Fruit fly (Drosophila melanogaster) whole organism, embryonic: Measurements from ENCODE around the gene Drsl5.

Source experiments
- BEAF-32 ChIP-seq: fragments of 200-800 bp; sonication (Bioruptor generic); optimal IDR thresholded peaks from 3 replicates; lab custom pipeline; 2017; ENCODE audit warnings: missing biosample characterization, missing genetic modification characterization, mild to moderate bottlenecking, moderate library complexity, missing genetic modification reagents
- Bgb ChIP-seq: fragments of 200-800 bp; sonication (Bioruptor generic); IDR thresholded peaks from 2 replicates; pipeline ENCODE4 v1.3.6; 2022; ENCODE audit warnings: missing biosample characterization, missing genetic modification characterization; ENCODE audit not compliant: partially characterized antibody
- CG10209 ChIP-seq: fragments of 200-800 bp; sonication (Bioruptor generic); optimal IDR thresholded peaks from 3 replicates; lab custom pipeline; 2017; ENCODE audit warnings: missing biosample characterization, mild to moderate bottlenecking, missing genetic modification characterization, missing genetic modification reagents
- CG1024 ChIP-seq: fragments of 200-800 bp; sonication (Bioruptor generic); IDR thresholded peaks from 2 replicates; pipeline ENCODE4 v1.3.6; 2022; ENCODE audit warnings: missing biosample characterization, missing genetic modification characterization
- CG10543 ChIP-seq: fragments of 200-800 bp; sonication (Bioruptor generic); optimal IDR thresholded peaks from 3 replicates; lab custom pipeline; 2017; ENCODE audit warnings: missing biosample characterization, mild to moderate bottlenecking, missing genetic modification characterization, moderate library complexity
- CG10565 ChIP-seq: fragments of 200-800 bp; sonication (Bioruptor generic); optimal IDR thresholded peaks from 3 replicates; lab custom pipeline; 2016; ENCODE audit warnings: missing biosample characterization, mild to moderate bottlenecking, missing genetic modification characterization
- CG11456 ChIP-seq: fragments of 200-800 bp; sonication (Bioruptor generic); IDR thresholded peaks from 3 replicates; pipeline ENCODE4 v1.3.6; 2022; ENCODE audit warnings: missing biosample characterization, missing genetic modification characterization
- CG12236 ChIP-seq: fragments of 200-800 bp; sonication (Bioruptor generic); optimal IDR thresholded peaks from 2 replicates; lab custom pipeline; 2016; ENCODE audit warnings: missing biosample characterization, missing genetic modification characterization
- CG13123 ChIP-seq: fragments of 200-800 bp; sonication (Bioruptor generic); optimal IDR thresholded peaks from 2 replicates; lab custom pipeline; 2016; ENCODE audit warnings: missing biosample characterization, missing genetic modification characterization
- CG13775 ChIP-seq: fragments of 200-800 bp; sonication (Bioruptor generic); optimal IDR thresholded peaks from 3 replicates; lab custom pipeline; 2017; ENCODE audit warnings: missing biosample characterization, mild to moderate bottlenecking, missing genetic modification characterization
- CG14710 ChIP-seq: fragments of 200-800 bp; sonication (Bioruptor generic); optimal IDR thresholded peaks from 3 replicates; lab custom pipeline; 2019; ENCODE audit warnings: missing biosample characterization, mild to moderate bottlenecking, missing genetic modification characterization, moderate library complexity
- CG2129 ChIP-seq: fragments of 200-800 bp; sonication (Bioruptor generic); IDR thresholded peaks from 2 replicates; pipeline ENCODE4 v1.3.6; 2022; ENCODE audit warnings: missing biosample characterization, missing genetic modification characterization; ENCODE audit not compliant: partially characterized antibody
- CG2875 ChIP-seq: fragments of 200-800 bp; sonication (Bioruptor generic); optimal IDR thresholded peaks from 2 replicates; lab custom pipeline; 2017; ENCODE audit warnings: missing biosample characterization, mild to moderate bottlenecking, missing genetic modification characterization, missing genetic modification reagents
- CG32767 ChIP-seq: fragments of 200-800 bp; sonication (Bioruptor generic); IDR thresholded peaks from 2 replicates; pipeline ENCODE4 v1.3.6; 2022; ENCODE audit warnings: missing biosample characterization, missing genetic modification characterization
- CG3281 ChIP-seq: fragments of 200-800 bp; sonication (Bioruptor generic); optimal IDR thresholded peaks from 3 replicates; lab custom pipeline; 2017; ENCODE audit warnings: missing biosample characterization, mild to moderate bottlenecking, missing genetic modification characterization
- CG3847 ChIP-seq: fragments of 200-800 bp; sonication (Bioruptor generic); IDR thresholded peaks from 2 replicates; pipeline ENCODE4 v1.3.6; 2022; ENCODE audit warnings: missing biosample characterization, missing genetic modification characterization
- CG4730 ChIP-seq: fragments of 200-800 bp; sonication (Bioruptor generic); IDR thresholded peaks from 2 replicates; pipeline ENCODE4 v1.3.6; 2022; ENCODE audit warnings: missing biosample characterization, missing genetic modification characterization
- CG6254 ChIP-seq: fragments of 200-800 bp; sonication (Bioruptor generic); optimal IDR thresholded peaks from 3 replicates; lab custom pipeline; 2017; ENCODE audit warnings: mild to moderate bottlenecking, missing biosample characterization, missing genetic modification reagents, missing genetic modification characterization
- CG6272 ChIP-seq: fragments of 200-800 bp; sonication (Bioruptor generic); IDR thresholded peaks from 2 replicates; pipeline ENCODE4 v1.3.6; 2022; ENCODE audit warnings: missing biosample characterization, missing genetic modification characterization
- CG7357 ChIP-seq: fragments of 200-800 bp; sonication (Bioruptor generic); IDR thresholded peaks from 3 replicates; pipeline ENCODE4 v1.3.6; 2022; ENCODE audit warnings: missing biosample characterization, missing genetic modification characterization
- CG7987 ChIP-seq: fragments of 200-800 bp; sonication (Bioruptor generic); optimal IDR thresholded peaks from 2 replicates; lab custom pipeline; 2018; ENCODE audit warnings: missing biosample characterization, mild to moderate bottlenecking, missing genetic modification characterization, moderate library complexity
- CG8765 ChIP-seq: fragments of 200-800 bp; sonication (Bioruptor generic); IDR thresholded peaks from 2 replicates; pipeline ENCODE4 v1.3.6; 2022; ENCODE audit warnings: missing biosample characterization, missing genetic modification characterization
- D ChIP-seq, 2 experiments: fragments of 200-800 bp in 1 of 2; fragments of >200 bp in 1 of 2; sonication (Bioruptor generic) in 1 of 2; optimal IDR thresholded peaks; 2 replicates in 1 of 2; 3 replicates in 1 of 2; lab custom pipeline; 2017; ENCODE audit warnings: mild to moderate bottlenecking in 1 of 2, missing biosample characterization in 1 of 2, missing genetic modification characterization in 1 of 2, missing genetic modification reagents in 1 of 2
- D19A ChIP-seq: fragments of 200-800 bp; optimal IDR thresholded peaks from 3 replicates; lab custom pipeline; 2019; ENCODE audit warnings: missing biosample characterization, mild to moderate bottlenecking, missing genetic modification characterization, moderate library complexity
- Deaf1 ChIP-seq: fragments of 200-800 bp; optimal IDR thresholded peaks from 3 replicates; lab custom pipeline; 2019; ENCODE audit warnings: missing biosample characterization, mild to moderate bottlenecking, missing genetic modification characterization, moderate library complexity
- E2f1 ChIP-seq: fragments of 200-800 bp; sonication (Bioruptor generic); IDR thresholded peaks from 2 replicates; pipeline ENCODE4 v1.3.6; 2022; ENCODE audit warnings: missing biosample characterization, missing genetic modification characterization
- Elba2 ChIP-seq: fragments of 200-800 bp; sonication (Bioruptor generic); optimal IDR thresholded peaks from 3 replicates; lab custom pipeline; 2016; ENCODE audit warnings: missing biosample characterization, missing genetic modification characterization
- Fer2 ChIP-seq: fragments of 200-800 bp; sonication (Bioruptor generic); optimal IDR thresholded peaks from 2 replicates; lab custom pipeline; 2018; ENCODE audit warnings: missing biosample characterization, mild to moderate bottlenecking, missing genetic modification characterization, moderate library complexity
- Gug ChIP-seq: fragments of 200-800 bp; sonication (Bioruptor generic); IDR thresholded peaks from 4 replicates; pipeline ENCODE4 v1.3.6; 2022; ENCODE audit warnings: missing biosample characterization, missing genetic modification characterization
- Hmr ChIP-seq: fragments of 200-800 bp; sonication (Bioruptor generic); optimal IDR thresholded peaks from 3 replicates; lab custom pipeline; 2017; ENCODE audit warnings: mild to moderate bottlenecking, missing biosample characterization, missing genetic modification reagents, missing genetic modification characterization
- Mrtf ChIP-seq: fragments of 200-800 bp; sonication (Bioruptor generic); IDR thresholded peaks from 3 replicates; pipeline ENCODE4 v1.3.6; 2022; ENCODE audit warnings: missing biosample characterization, missing genetic modification characterization
- Nf-YC ChIP-seq: fragments of 200-800 bp; optimal IDR thresholded peaks from 3 replicates; lab custom pipeline; 2019; ENCODE audit warnings: missing biosample characterization, mild to moderate bottlenecking, missing genetic modification characterization, moderate library complexity
- NfI ChIP-seq: fragments of 200-800 bp; sonication (Bioruptor generic); optimal IDR thresholded peaks from 3 replicates; lab custom pipeline; 2018; ENCODE audit warnings: missing biosample characterization, mild to moderate bottlenecking, missing genetic modification characterization, moderate library complexity
- Vsx1 ChIP-seq: fragments of 200-800 bp; sonication (Bioruptor generic); optimal IDR thresholded peaks from 2 replicates; lab custom pipeline; 2017; ENCODE audit warnings: missing biosample characterization, mild to moderate bottlenecking, missing genetic modification characterization, missing genetic modification reagents
- bcd ChIP-seq: fragments of 200-800 bp; sonication (Bioruptor generic); optimal IDR thresholded peaks from 2 replicates; lab custom pipeline; 2017; ENCODE audit warnings: missing biosample characterization, mild to moderate bottlenecking, missing genetic modification characterization
- chn ChIP-seq: fragments of 200-800 bp; sonication (Bioruptor generic); optimal IDR thresholded peaks from 2 replicates; lab custom pipeline; 2016; ENCODE audit warnings: missing biosample characterization, missing genetic modification characterization
- crol ChIP-seq: fragments of 200-800 bp; sonication (Bioruptor generic); IDR thresholded peaks from 2 replicates; pipeline ENCODE4 v1.3.6; 2022; ENCODE audit warnings: missing biosample characterization, missing genetic modification characterization
- gcm ChIP-seq: fragments of 200-800 bp; sonication (Bioruptor generic); optimal IDR thresholded peaks from 2 replicates; lab custom pipeline; 2019; ENCODE audit warnings: missing biosample characterization, mild to moderate bottlenecking, missing genetic modification characterization, moderate library complexity
- ham ChIP-seq: fragments of 200-800 bp; sonication (Bioruptor generic); IDR thresholded peaks from 2 replicates; pipeline ENCODE4 v1.3.6; 2022; ENCODE audit warnings: missing biosample characterization, missing genetic modification characterization
- hb ChIP-seq: fragments of 200-800 bp; sonication (Bioruptor generic); IDR thresholded peaks from 3 replicates; pipeline ENCODE4 v1.3.6; 2022; ENCODE audit warnings: missing biosample characterization, missing genetic modification characterization; ENCODE audit not compliant: partially characterized antibody
- mld ChIP-seq: fragments of 200-800 bp; sonication (Bioruptor generic); IDR thresholded peaks from 3 replicates; pipeline ENCODE4 v1.3.6; 2022; ENCODE audit warnings: missing biosample characterization, missing genetic modification characterization; ENCODE audit not compliant: partially characterized antibody
- pros ChIP-seq: fragments of 200-800 bp; sonication (Bioruptor generic); optimal IDR thresholded peaks from 3 replicates; lab custom pipeline; 2019; ENCODE audit warnings: missing biosample characterization, mild to moderate bottlenecking, missing genetic modification characterization, moderate library complexity
- psq ChIP-seq: fragments of 200-800 bp; sonication (Bioruptor generic); optimal IDR thresholded peaks from 2 replicates; lab custom pipeline; 2017; ENCODE audit warnings: missing biosample characterization, missing genetic modification characterization
- pzg ChIP-seq: fragments of 200-800 bp; sonication (Bioruptor generic); optimal IDR thresholded peaks from 3 replicates; lab custom pipeline; 2018; ENCODE audit warnings: missing biosample characterization, mild to moderate bottlenecking, missing genetic modification characterization, moderate library complexity
- salm ChIP-seq: fragments of 200-800 bp; sonication (Bioruptor generic); optimal IDR thresholded peaks from 2 replicates; lab custom pipeline; 2018; ENCODE audit warnings: missing biosample characterization, mild to moderate bottlenecking, missing genetic modification characterization
- tx ChIP-seq: fragments of 200-800 bp; sonication (Bioruptor generic); optimal IDR thresholded peaks from 2 replicates; lab custom pipeline; 2016; ENCODE audit warnings: missing biosample characterization, missing genetic modification characterization
- wdn ChIP-seq: fragments of 200-800 bp; sonication (Bioruptor generic); IDR thresholded peaks from 2 replicates; pipeline ENCODE4 v1.3.6; 2022; ENCODE audit warnings: missing biosample characterization, missing genetic modification characterization
- z ChIP-seq: fragments of 200-800 bp; sonication (Bioruptor generic); IDR thresholded peaks from 3 replicates; pipeline ENCODE4 v1.3.6; 2022; ENCODE audit warnings: missing biosample characterization, missing genetic modification characterization
- zf30C ChIP-seq: fragments of 200-800 bp; sonication (Bioruptor generic); optimal IDR thresholded peaks from 3 replicates; lab custom pipeline; 2018; ENCODE audit warnings: missing biosample characterization, mild to moderate bottlenecking, missing genetic modification characterization

The Drsl5 gene

dm6 chr3L:3303087-3303526, 13.5 kb upstream of the Drsl5 start, which contains the start of gene CG14968 (continued):
- TF ChIP-seq hb (GFP tag; lab: Robert Waterston, UW) (no peak), ham (GFP tag; lab: Robert Waterston, UW) (peak; percentile 81), z (GFP tag; lab: Robert Waterston, UW) (peak; percentile 62; the same call in 1 of the 3 replicates), CG10543 (GFP tag; lab: Kevin White, UChicago) (peak; percentile 75), CG11456 (GFP tag; lab: Robert Waterston, UW) (peak; percentile 97), CG10565 (GFP tag; lab: Kevin White, UChicago) (peak; percentile 62), CG6272 (GFP tag; lab: Robert Waterston, UW) (peak; percentile 91), CG10209 (GFP tag; lab: Kevin White, UChicago) (peak; percentile 93), pzg (GFP tag; lab: Kevin White, UChicago) (no peak), bcd (GFP tag; lab: Kevin White, UChicago) (peak; percentile 95), D19A (tag; lab: Kevin White, UChicago) (peak; percentile 84), Elba2 (GFP tag; lab: Kevin White, UChicago) (no peak), wdn (GFP tag; lab: Robert Waterston, UW) (peak; percentile 92), CG3847 (GFP tag; lab: Robert Waterston, UW) (peak; percentile 98), NfI (GFP tag; lab: Kevin White, UChicago) (peak; percentile 94), CG7357 (GFP tag; lab: Robert Waterston, UW) (peak; percentile 86), crol (peak; percentile 70), Vsx1 (GFP tag; lab: Kevin White, UChicago) (peak; percentile 55), CG8765 (GFP tag; lab: Robert Waterston, UW) (peak; percentile 88), CG14710 (peak; percentile 86), Bgb (GFP tag; lab: Robert Waterston, UW) (no peak), CG2875 (peak; percentile 72), tx (GFP tag; lab: Kevin White, UChicago) (peak; percentile 48), pros (GFP tag; lab: Kevin White, UChicago) (no peak), Nf-YC (peak; percentile 69), salm (tag; lab: Kevin White, UChicago) (peak; percentile 86), psq (GFP tag; lab: Kevin White, UChicago) (peak; percentile 76), mld (no peak), Gug (GFP tag; lab: Robert Waterston, UW) (peak; percentile 86), CG4730 (peak; percentile 95), chn (GFP tag; lab: Kevin White, UChicago) (peak; percentile 83), Fer2 (tag; lab: Kevin White, UChicago) (peak; percentile 89), CG12236 (GFP tag; lab: Kevin White, UChicago) (peak; percentile 23), CG32767 (peak; percentile 96), CG2129 (GFP tag; lab: Robert Waterston, UW) (no peak), Hmr (GFP tag; lab: Kevin White, UChicago) (peak; percentile 92), BEAF-32 (no peak), CG1024 (GFP tag; lab: Robert Waterston, UW) (peak; percentile 90), CG3281 (GFP tag; lab: Kevin White, UChicago) (peak; percentile 94), Mrtf (peak; percentile 94), Deaf1 (tag; lab: Kevin White, UChicago) (peak; percentile 74), CG13123 (GFP tag; lab: Kevin White, UChicago) (peak; percentile 85), D (optimal IDR thresholded peaks at IDR 0.05; lab: Kevin White, UChicago) (no peak), D (GFP tag; optimal IDR thresholded peaks at IDR 0.05; lab: Kevin White, UChicago) (peak; percentile 81), CG6254 (GFP tag; lab: Kevin White, UChicago) (peak; percentile 81), CG7987 (GFP tag; lab: Kevin White, UChicago) (peak; percentile 88), CG13775 (GFP tag; lab: Kevin White, UChicago) (peak; percentile 88), gcm (GFP tag; lab: Kevin White, UChicago) (peak; percentile 79), zf30C (no peak), E2f1 (GFP tag; lab: Robert Waterston, UW) (peak; percentile 95)
